Worm (Caenorhabditis elegans) whole organism, mixed stage, embryonic: ENCODE data around the gene eng-1.

Experiments used
- M03D4.4 ChIP-seq: sonication (generic microtip); optimal IDR thresholded peaks from 2 replicates; lab custom pipeline; 2017; ENCODE audit warnings: mild to moderate bottlenecking, missing genetic modification characterization, missing compliant biosample characterization
- blmp-1 ChIP-seq: fragments of 150-350 bp; optimal IDR thresholded peaks from 2 replicates; lab custom pipeline; 2014; ENCODE audit warnings: missing biosample characterization, missing genetic modification characterization
- ces-1 ChIP-seq: fragments of 150-350 bp; optimal IDR thresholded peaks from 2 replicates; lab custom pipeline; 2014; ENCODE audit warnings: missing biosample characterization, missing genetic modification reagents, missing genetic modification characterization
- elt-1 ChIP-seq: sonication (generic microtip); optimal IDR thresholded peaks from 2 replicates; lab custom pipeline; 2017; ENCODE audit warnings: missing genetic modification characterization, mild to moderate bottlenecking, missing compliant biosample characterization, antibody characterized with exemption, moderate library complexity, borderline replicate concordance; ENCODE audit not compliant: insufficient read depth
- elt-3 ChIP-seq: fragments of 150-350 bp; optimal IDR thresholded peaks from 2 replicates; lab custom pipeline; 2014; ENCODE audit warnings: missing biosample characterization, missing genetic modification characterization
- flh-1 ChIP-seq: fragments of 200-800 bp; sonication (Bioruptor generic); optimal IDR thresholded peaks from 2 replicates; lab custom pipeline; 2018; ENCODE audit warnings: mild to moderate bottlenecking, missing genetic modification characterization, moderate library complexity, missing compliant biosample characterization
- lsy-2 ChIP-seq: fragments of 150-350 bp; optimal IDR thresholded peaks from 2 replicates; lab custom pipeline; 2014; ENCODE audit warnings: missing biosample characterization, missing genetic modification characterization
- nhr-237 ChIP-seq: fragments of 150-350 bp; optimal IDR thresholded peaks from 2 replicates; lab custom pipeline; 2014; ENCODE audit warnings: missing biosample characterization, missing genetic modification characterization
- nhr-28 ChIP-seq: fragments of 150-350 bp; optimal IDR thresholded peaks from 2 replicates; lab custom pipeline; 2014; ENCODE audit warnings: missing biosample characterization, missing genetic modification characterization
- nhr-76 ChIP-seq: sonication (generic microtip); optimal IDR thresholded peaks from 2 replicates; lab custom pipeline; 2017; ENCODE audit warnings: missing biosample characterization, missing genetic modification characterization
- snpc-4 ChIP-seq: fragments of 150-350 bp; optimal IDR thresholded peaks from 2 replicates; lab custom pipeline; 2014; ENCODE audit warnings: missing biosample characterization, missing genetic modification characterization
- unc-39 ChIP-seq: fragments of 150-350 bp; optimal IDR thresholded peaks from 2 replicates; lab custom pipeline; 2014; ENCODE audit warnings: missing biosample characterization, missing genetic modification characterization
- unc-62 ChIP-seq: fragments of 150-350 bp; optimal IDR thresholded peaks from 2 replicates; lab custom pipeline; 2014; ENCODE audit warnings: missing biosample characterization, missing genetic modification reagents, missing genetic modification characterization
- ztf-11 ChIP-seq: fragments of 150-350 bp; optimal IDR thresholded peaks from 2 replicates; lab custom pipeline; 2014; ENCODE audit warnings: missing biosample characterization, missing genetic modification characterization

ce11 chrIII:5842920-5843319 is 25.4 kb downstream of the eng-1 start:
- no peak for TF ChIP-seq elt-1 (tag; lab: Kevin White, UChicago)
- no peak for TF ChIP-seq nhr-76 (tag; lab: Kevin White, UChicago)
- no peak for TF ChIP-seq lsy-2
- TF ChIP-seq ces-1 (GFP tag; lab: Kevin White, UChicago) = no peak
- TF ChIP-seq unc-62 (GFP tag; lab: Kevin White, UChicago) = no peak
- TF ChIP-seq nhr-28 (tag; lab: Kevin White, UChicago) = no peak
- no peak for TF ChIP-seq nhr-237
- TF ChIP-seq elt-3 (tag; lab: Kevin White, UChicago) = no peak
- TF ChIP-seq unc-39 (tag; lab: Kevin White, UChicago) = no peak
- TF ChIP-seq flh-1 (GFP tag; lab: Kevin White, UChicago) = no peak
- no peak for TF ChIP-seq snpc-4
- TF ChIP-seq blmp-1 (tag; lab: Kevin White, UChicago) = no peak
- TF ChIP-seq M03D4.4 (tag; lab: Kevin White, UChicago) = no peak
- TF ChIP-seq ztf-11 (tag; lab: Kevin White, UChicago) = no peak
